Fruit fly (Drosophila melanogaster) S2 (cell line): ENCODE data around the gene Sfp24Bd.

ENCODE experiments used
- CG8478 ChIP-seq: fragments of >200 bp; optimal IDR thresholded peaks from 2 replicates; lab custom pipeline; 2018
- CTCF ChIP-seq, 2 experiments: fragments of >200 bp; optimal IDR thresholded peaks; 2 replicates each; lab custom pipeline; 2018

DNA sequence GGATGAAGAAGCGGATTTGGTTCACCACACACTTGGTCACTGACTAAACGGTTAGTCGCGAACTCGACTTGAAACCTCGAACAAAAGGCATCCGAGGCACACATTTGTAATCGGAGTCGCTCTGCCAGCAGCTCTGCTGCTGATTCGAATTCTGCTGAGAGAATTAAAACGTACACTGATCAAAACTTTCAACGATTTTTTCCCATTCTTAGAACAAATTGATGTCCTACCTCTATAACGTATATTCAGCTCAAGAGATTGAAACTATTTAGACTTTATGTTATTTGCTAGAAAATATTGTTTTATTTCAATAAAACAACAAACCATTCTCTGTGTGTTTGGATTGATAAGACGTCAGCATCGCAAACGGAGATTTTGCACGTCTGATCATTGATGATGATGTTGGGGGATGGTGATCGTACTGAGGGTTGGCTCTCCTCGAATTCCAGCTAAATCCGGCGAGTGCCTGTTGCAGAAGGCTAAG lies 36.5 kb upstream of the Sfp24Bd start, which contains the start of gene CG31778:
- TF ChIP-seq CG8478 (lab: Kevin White, UChicago) = no peak
- TF ChIP-seq CTCF (optimal IDR thresholded peaks at IDR 0.05; lab: Kevin White, UChicago) = no peak
